Fruit fly (Drosophila melanogaster) whole organism, embryonic: ENCODE data around the gene NANS.
"Not testable (repeated sequence)": the region's sequence is repeated elsewhere in the genome, so short reads cannot be mapped to it uniquely, and the experiment has no call there.

Source experiments
- Blimp-1 ChIP-seq: fragments of 200-800 bp; sonication (Bioruptor generic); optimal IDR thresholded peaks from 3 replicates; lab custom pipeline; 2018; ENCODE audit warnings: missing biosample characterization, missing genetic modification characterization, mild to moderate bottlenecking, moderate library complexity, missing genetic modification reagents
- CG5180 ChIP-seq: fragments of 200-800 bp; sonication (Bioruptor generic); optimal IDR thresholded peaks from 3 replicates; lab custom pipeline; 2017; ENCODE audit warnings: missing biosample characterization, missing genetic modification characterization, mild to moderate bottlenecking, moderate library complexity, missing genetic modification reagents
- CTCF ChIP-seq: fragments of 200-800 bp; sonication (Bioruptor generic); optimal IDR thresholded peaks from 2 replicates; lab custom pipeline; 2017; ENCODE audit warnings: missing biosample characterization, mild to moderate bottlenecking, missing genetic modification characterization, moderate library complexity
- Deaf1 ChIP-seq: fragments of 200-800 bp; optimal IDR thresholded peaks from 3 replicates; lab custom pipeline; 2019; ENCODE audit warnings: missing biosample characterization, mild to moderate bottlenecking, missing genetic modification characterization, moderate library complexity
- Gug ChIP-seq: fragments of 200-800 bp; sonication (Bioruptor generic); IDR thresholded peaks from 4 replicates; pipeline ENCODE4 v1.3.6; 2022; ENCODE audit warnings: missing biosample characterization, missing genetic modification characterization
- Jarid2 ChIP-seq: fragments of 200-800 bp; sonication (Bioruptor generic); optimal IDR thresholded peaks from 3 replicates; lab custom pipeline; 2017; ENCODE audit warnings: mild to moderate bottlenecking, missing biosample characterization, missing genetic modification reagents, missing genetic modification characterization
- Med ChIP-seq: fragments of 200-800 bp; sonication (Bioruptor generic); peaks from one replicate; lab custom pipeline; 2016; ENCODE audit warnings: missing biosample characterization, missing genetic modification characterization, mild to moderate bottlenecking, inconsistent platforms, moderate library complexity
- Tbp ChIP-seq: fragments of >200 bp; optimal IDR thresholded peaks from 2 replicates; lab custom pipeline; 2018; ENCODE audit warnings: missing biosample characterization, missing genetic modification characterization
- Trl ChIP-seq, 3 experiments: fragments of >200 bp in 2 of 3; fragments of 200-800 bp in 1 of 3; sonication (Bioruptor generic) in 1 of 3; optimal IDR thresholded peaks; 2 replicates in 1 of 3; 3 replicates in 2 of 3; lab custom pipeline; 2016 to 2017; ENCODE audit warnings: missing biosample characterization in 1 of 3, missing genetic modification characterization in 1 of 3
- cg ChIP-seq: fragments of 200-800 bp; sonication (Bioruptor generic); optimal IDR thresholded peaks from 3 replicates; lab custom pipeline; 2019; ENCODE audit warnings: missing biosample characterization, mild to moderate bottlenecking, missing genetic modification characterization, moderate library complexity
- nom ChIP-seq: fragments of 200-800 bp; sonication (Bioruptor generic); optimal IDR thresholded peaks from 2 replicates; lab custom pipeline; 2017; ENCODE audit warnings: missing biosample characterization, missing genetic modification characterization, mild to moderate bottlenecking, moderate library complexity, missing genetic modification reagents
- onecut ChIP-seq: fragments of 200-800 bp; sonication (Bioruptor generic); IDR thresholded peaks from 2 replicates; pipeline ENCODE4 v1.3.6; 2022; ENCODE audit warnings: missing biosample characterization, missing genetic modification characterization
- sens ChIP-seq: fragments of 200-800 bp; sonication (Bioruptor generic); peaks from one replicate; lab custom pipeline; 2016; ENCODE audit warnings: missing biosample characterization, missing genetic modification characterization
- sug ChIP-seq: fragments of 200-800 bp; optimal IDR thresholded peaks from 2 replicates; lab custom pipeline; 2019; ENCODE audit warnings: missing biosample characterization, mild to moderate bottlenecking, missing genetic modification characterization, moderate library complexity
- yki ChIP-seq: fragments of >200 bp; optimal IDR thresholded peaks from 3 replicates; lab custom pipeline; 2018

The NANS gene

DNA sequence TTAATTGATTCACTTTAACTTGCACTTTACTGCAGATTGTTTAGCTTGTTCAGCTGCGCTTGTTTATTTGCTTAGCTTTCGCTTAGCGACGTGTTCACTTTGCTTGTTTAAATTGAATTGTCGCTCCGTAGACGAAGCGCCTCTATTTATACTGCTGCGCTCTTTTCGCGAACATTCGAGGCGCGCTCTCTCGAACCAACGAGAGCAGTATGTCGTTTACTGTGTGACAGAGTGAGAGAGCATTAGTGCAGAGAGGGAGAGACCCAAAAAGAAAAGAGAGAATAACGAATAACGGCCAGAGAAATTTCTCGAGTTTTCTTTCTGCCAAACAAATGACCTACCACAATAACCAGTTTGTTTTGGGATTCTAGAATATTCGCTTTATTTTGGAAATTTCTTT is 41.3 kb downstream of the NANS start, which contains the start of gene Hsp70Ba:
TSS of gene Hsp70Ba (minus strand) at position 102 of the 400 bp plus-strand sequence.
- peak in 1 of 2 experiments; percentile 70 for TF ChIP-seq Trl (optimal IDR thresholded peaks at IDR 0.05; lab: Kevin White, UChicago)
- TF ChIP-seq Trl (GFP tag; optimal IDR thresholded peaks at IDR 0.05; lab: Kevin White, UChicago), result not testable (repeated sequence)
- peak; percentile 66 for TF ChIP-seq onecut (GFP tag; lab: Robert Waterston, UW)

DNA sequence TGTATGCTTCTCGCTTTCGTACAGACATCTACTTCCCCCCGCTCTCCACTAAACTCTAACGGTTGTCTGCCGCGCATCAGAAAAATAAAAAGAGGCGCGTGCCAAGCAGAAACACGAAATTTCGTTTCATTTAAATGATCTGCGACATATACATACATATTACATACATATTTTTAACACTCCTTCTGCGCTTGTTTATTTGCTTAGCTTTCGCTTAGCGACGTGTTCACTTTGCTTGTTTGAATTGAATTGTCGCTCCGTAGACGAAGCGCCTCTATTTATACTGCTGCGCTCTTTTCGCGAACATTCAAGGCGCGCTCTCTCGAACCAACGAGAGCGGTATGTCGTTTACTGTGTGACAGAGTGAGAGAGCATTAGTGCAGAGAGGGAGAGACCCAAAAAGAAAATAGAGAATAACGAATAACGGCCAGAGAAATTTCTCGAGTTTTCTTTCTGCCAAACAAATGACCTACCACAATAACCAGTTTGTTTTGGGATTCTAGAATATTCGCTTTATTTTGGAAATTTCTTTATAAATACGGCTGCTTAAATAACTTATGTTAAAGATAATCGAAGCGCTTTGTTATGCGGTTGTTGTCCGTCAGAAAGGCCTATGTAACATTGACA is 51.0 kb downstream of the NANS start:
- peak; percentile 63 for TF ChIP-seq Tbp (GFP tag; lab: Kevin White, UChicago)
- peak; percentile 88 for TF ChIP-seq Jarid2
- TF ChIP-seq Gug (GFP tag; lab: Robert Waterston, UW), result peak; percentile 53; the same call in 1 of the 4 replicates
- peak; percentile 41 for TF ChIP-seq cg (GFP tag; lab: Kevin White, UChicago)
- peak; percentile 43 for TF ChIP-seq Med (GFP tag; lab: Kevin White, UChicago)
- TF ChIP-seq sug (tag; lab: Kevin White, UChicago), result peak; percentile 4
- peak; percentile 44 for TF ChIP-seq CTCF (GFP tag; lab: Kevin White, UChicago)
- TF ChIP-seq onecut (GFP tag; lab: Robert Waterston, UW), result peak; percentile 71
- TF ChIP-seq Deaf1 (tag; lab: Kevin White, UChicago), result peak; percentile 36
- peak; percentile 18 for TF ChIP-seq Blimp-1 (GFP tag; lab: Kevin White, UChicago)
- peak; percentile 11 for TF ChIP-seq nom (GFP tag; lab: Kevin White, UChicago)
- peak; percentile 91 for TF ChIP-seq CG5180 (GFP tag; lab: Kevin White, UChicago)
- peak; percentile 61 for TF ChIP-seq sens (GFP tag; lab: Kevin White, UChicago)
- peak; percentile 71 to 86 for TF ChIP-seq Trl (optimal IDR thresholded peaks at IDR 0.05; lab: Kevin White, UChicago)
- not testable (repeated sequence) for TF ChIP-seq Trl (GFP tag; optimal IDR thresholded peaks at IDR 0.05; lab: Kevin White, UChicago)
- TF ChIP-seq yki, result peak; percentile 15
